Worm (Caenorhabditis elegans): ENCODE data around the gene ceh-24.

ce11 chrV:13857132-13857531 lies 44.1 kb downstream of the ceh-24 start, which contains the start of gene srx-136:
- TF ChIP-seq alr-1 (tag; optimal IDR thresholded peaks at IDR 0.05; ENCODE audit: borderline replicate concordance) (no peak), elt-3 (tag; optimal IDR thresholded peaks at IDR 0.05) (no peak), unc-130 (tag; optimal IDR thresholded peaks at IDR 0.05) (no peak), ceh-82 (tag; optimal IDR thresholded peaks at IDR 0.05) (no peak), hlh-4 (tag; optimal IDR thresholded peaks at IDR 0.05) (no peak), egl-13 (tag; optimal IDR thresholded peaks at IDR 0.05) (no peak)
